Worm (Caenorhabditis elegans) whole organism, L2 larva: ENCODE results near the gene nhr-70.

Source experiments
- C34F6.9 ChIP-seq: fragments of 150-350 bp; optimal IDR thresholded peaks from 2 replicates; lab custom pipeline; 2014; ENCODE audit warnings: missing biosample characterization, missing genetic modification characterization
- F13H6.1 ChIP-seq: sonication (generic microtip); optimal IDR thresholded peaks from 2 replicates; lab custom pipeline; 2016; ENCODE audit warnings: missing genetic modification characterization, missing compliant biosample characterization
- Y55F3AM.14 ChIP-seq: fragments of 200-800 bp; sonication (Bioruptor generic); optimal IDR thresholded peaks from 2 replicates; lab custom pipeline; 2018; ENCODE audit warnings: mild to moderate bottlenecking, missing genetic modification characterization, missing compliant biosample characterization
- ZK546.5 ChIP-seq: sonication (generic microtip); optimal IDR thresholded peaks from 2 replicates; lab custom pipeline; 2017; ENCODE audit warnings: missing biosample characterization, missing genetic modification characterization
- alr-1 ChIP-seq: fragments of 150-350 bp; optimal IDR thresholded peaks from 2 replicates; lab custom pipeline; 2014; ENCODE audit warnings: missing biosample characterization, missing genetic modification characterization
- ama-1 ChIP-seq: fragments of 150-350 bp; optimal IDR thresholded peaks from 2 replicates; lab custom pipeline; 2018; ENCODE audit warnings: inconsistent platforms
- blmp-1 ChIP-seq: sonication (generic microtip); optimal IDR thresholded peaks from 2 replicates; lab custom pipeline; 2017; ENCODE audit warnings: missing genetic modification characterization, mild to moderate bottlenecking, missing compliant biosample characterization, antibody characterized with exemption, moderate library complexity; ENCODE audit not compliant: insufficient read depth
- ceh-16 ChIP-seq: fragments of 150-350 bp; optimal IDR thresholded peaks from 2 replicates; lab custom pipeline; 2014; ENCODE audit warnings: missing biosample characterization, missing genetic modification characterization
- crh-2 ChIP-seq: sonication (generic microtip); optimal IDR thresholded peaks from 2 replicates; lab custom pipeline; 2017; ENCODE audit warnings: missing biosample characterization, missing genetic modification characterization
- dmd-4 ChIP-seq: sonication (generic microtip); optimal IDR thresholded peaks from 2 replicates; lab custom pipeline; 2017; ENCODE audit warnings: missing biosample characterization, missing genetic modification characterization
- egl-27 ChIP-seq: sonication (generic microtip); optimal IDR thresholded peaks from 3 replicates; lab custom pipeline; 2017; ENCODE audit warnings: missing biosample characterization, missing genetic modification reagents, missing genetic modification characterization
- elt-1 ChIP-seq: fragments of 150-350 bp; optimal IDR thresholded peaks from 2 replicates; lab custom pipeline; 2014; ENCODE audit warnings: missing biosample characterization, missing genetic modification characterization
- elt-3 ChIP-seq: sonication (generic microtip); optimal IDR thresholded peaks from 2 replicates; lab custom pipeline; 2017; ENCODE audit warnings: missing biosample characterization, missing genetic modification characterization
- fos-1 ChIP-seq: fragments of 150-350 bp; optimal IDR thresholded peaks from 2 replicates; lab custom pipeline; 2014; ENCODE audit warnings: missing biosample characterization, missing genetic modification characterization
- gmeb-1 ChIP-seq: fragments of 150-350 bp; optimal IDR thresholded peaks from 2 replicates; lab custom pipeline; 2014; ENCODE audit warnings: missing biosample characterization, missing genetic modification characterization
- lin-13 ChIP-seq: fragments of 150-350 bp; optimal IDR thresholded peaks from 2 replicates; lab custom pipeline; 2014; ENCODE audit warnings: missing biosample characterization, missing genetic modification reagents, missing genetic modification characterization
- lin-39 ChIP-seq: fragments of 150-350 bp; optimal IDR thresholded peaks from 2 replicates; lab custom pipeline; 2014; ENCODE audit warnings: missing biosample characterization, missing genetic modification reagents, missing genetic modification characterization
- lsy-2 ChIP-seq, 2 experiments: fragments of 150-350 bp in 1 of 2; sonication (generic microtip) in 1 of 2; optimal IDR thresholded peaks; 2 replicates each; lab custom pipeline; 2014 to 2017; ENCODE audit warnings: missing biosample characterization in 2 of 2, missing genetic modification characterization in 2 of 2
- mab-5 ChIP-seq: fragments of 150-350 bp; optimal IDR thresholded peaks from 2 replicates; lab custom pipeline; 2014; ENCODE audit warnings: missing biosample characterization, missing genetic modification characterization
- mbf-1 ChIP-seq: sonication (generic microtip); optimal IDR thresholded peaks from 2 replicates; lab custom pipeline; 2017; ENCODE audit warnings: missing biosample characterization, missing genetic modification characterization
- mdl-1 ChIP-seq, 2 experiments: fragments of 150-350 bp in 1 of 2; sonication (generic microtip) in 1 of 2; optimal IDR thresholded peaks; 2 replicates each; lab custom pipeline; 2017; ENCODE audit warnings: missing biosample characterization in 2 of 2, missing genetic modification characterization in 2 of 2
- nhr-10 ChIP-seq: sonication (generic microtip); optimal IDR thresholded peaks from 2 replicates; lab custom pipeline; 2017; ENCODE audit warnings: missing biosample characterization, missing genetic modification characterization
- nhr-11 ChIP-seq: fragments of 150-350 bp; optimal IDR thresholded peaks from 2 replicates; lab custom pipeline; 2014; ENCODE audit warnings: missing biosample characterization, missing genetic modification characterization
- nhr-12 ChIP-seq: fragments of 150-350 bp; optimal IDR thresholded peaks from 2 replicates; lab custom pipeline; 2014; ENCODE audit warnings: missing biosample characterization, missing genetic modification characterization
- nhr-129 ChIP-seq: fragments of 150-350 bp; optimal IDR thresholded peaks from 2 replicates; lab custom pipeline; 2014; ENCODE audit warnings: missing biosample characterization, missing genetic modification characterization
- nhr-21 ChIP-seq: fragments of 150-350 bp; optimal IDR thresholded peaks from 2 replicates; lab custom pipeline; 2014; ENCODE audit warnings: missing biosample characterization, missing genetic modification characterization
- nhr-23 ChIP-seq: fragments of 150-350 bp; optimal IDR thresholded peaks from 2 replicates; lab custom pipeline; 2014; ENCODE audit warnings: missing biosample characterization, missing genetic modification reagents, missing genetic modification characterization
- nhr-237 ChIP-seq: fragments of 150-350 bp; optimal IDR thresholded peaks from 2 replicates; lab custom pipeline; 2014; ENCODE audit warnings: missing biosample characterization, missing genetic modification characterization
- nhr-25 ChIP-seq: fragments of 150-350 bp; sonication (generic microtip); optimal IDR thresholded peaks from 3 replicates; lab custom pipeline; 2014; ENCODE audit warnings: missing biosample characterization, missing genetic modification characterization
- nhr-77 ChIP-seq: fragments of 150-350 bp; optimal IDR thresholded peaks from 2 replicates; lab custom pipeline; 2014; ENCODE audit warnings: missing biosample characterization, missing genetic modification characterization
- sem-4 ChIP-seq: fragments of 150-350 bp; optimal IDR thresholded peaks from 2 replicates; lab custom pipeline; 2014; ENCODE audit warnings: missing biosample characterization, missing genetic modification reagents, missing genetic modification characterization
- skn-1 ChIP-seq: sonication (generic microtip); optimal IDR thresholded peaks from 2 replicates; lab custom pipeline; 2017; ENCODE audit warnings: missing biosample characterization, missing genetic modification characterization
- sma-3 ChIP-seq: sonication (generic microtip); optimal IDR thresholded peaks from 2 replicates; lab custom pipeline; 2016; ENCODE audit warnings: missing genetic modification reagents, missing genetic modification characterization, missing compliant biosample characterization
- sma-9 ChIP-seq, 2 experiments: fragments of 150-350 bp in 1 of 2; sonication (generic microtip) in 1 of 2; optimal IDR thresholded peaks; 2 replicates each; lab custom pipeline; 2014 to 2016; ENCODE audit warnings: missing genetic modification characterization in 2 of 2, mild to moderate bottlenecking in 1 of 2, missing biosample characterization in 1 of 2, missing compliant biosample characterization in 1 of 2, missing genetic modification reagents in 1 of 2, moderate library complexity in 1 of 2
- snpc-4 ChIP-seq: fragments of 150-350 bp; optimal IDR thresholded peaks from 2 replicates; lab custom pipeline; 2014; ENCODE audit warnings: missing biosample characterization, missing genetic modification characterization
- unc-55 ChIP-seq: fragments of 150-350 bp; sonication (generic microtip); optimal IDR thresholded peaks from 3 replicates; lab custom pipeline; 2014; ENCODE audit warnings: missing biosample characterization, missing genetic modification reagents, missing genetic modification characterization
- unc-62 ChIP-seq: fragments of 150-350 bp; optimal IDR thresholded peaks from 2 replicates; lab custom pipeline; 2014; ENCODE audit warnings: missing biosample characterization, missing genetic modification reagents, missing genetic modification characterization
- zag-1 ChIP-seq: fragments of 150-350 bp; optimal IDR thresholded peaks from 2 replicates; lab custom pipeline; 2014; ENCODE audit warnings: missing biosample characterization, missing genetic modification characterization
- ztf-11 ChIP-seq: sonication (generic microtip); optimal IDR thresholded peaks from 2 replicates; lab custom pipeline; 2017; ENCODE audit warnings: missing biosample characterization, missing genetic modification characterization

Gene nhr-70

DNA sequence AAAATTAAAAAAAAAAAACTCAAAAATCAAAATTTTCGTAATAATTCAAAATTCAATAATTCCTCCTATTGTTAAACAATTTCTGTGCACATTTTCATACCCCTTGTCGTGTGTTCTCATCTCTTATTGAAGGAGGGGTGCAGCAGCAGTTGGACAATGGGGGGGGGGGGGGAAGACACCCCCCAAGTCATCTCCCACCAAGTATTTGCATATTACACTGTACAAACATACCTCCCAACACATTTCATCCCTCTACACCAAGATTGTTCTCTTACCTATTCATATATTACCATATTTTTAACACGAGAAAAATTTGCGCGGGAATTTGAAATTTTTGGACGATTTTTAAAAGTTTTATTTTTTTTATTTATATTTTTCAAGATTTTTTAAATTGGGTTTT is 20.1 kb upstream of the nhr-70 start:
- TF ChIP-seq blmp-1 (tag; lab: Kevin White, UChicago): no peak
- TF ChIP-seq nhr-77 (tag; lab: Kevin White, UChicago): no peak
- no peak for TF ChIP-seq ama-1 (lab: Kevin White, UChicago)
- no peak for TF ChIP-seq elt-3 (tag; lab: Kevin White, UChicago)
- no peak for TF ChIP-seq nhr-25 (tag; lab: Kevin White, UChicago)
- no peak for TF ChIP-seq unc-55 (GFP tag; lab: Kevin White, UChicago)
- no peak for TF ChIP-seq mbf-1
- no peak for TF ChIP-seq zag-1
- no peak for TF ChIP-seq ztf-11 (tag; lab: Kevin White, UChicago)
- TF ChIP-seq nhr-23 (tag; lab: Kevin White, UChicago): no peak
- TF ChIP-seq nhr-11 (tag; lab: Kevin White, UChicago): no peak
- no peak for TF ChIP-seq nhr-21
- no peak for TF ChIP-seq dmd-4 (tag; lab: Kevin White, UChicago)

DNA sequence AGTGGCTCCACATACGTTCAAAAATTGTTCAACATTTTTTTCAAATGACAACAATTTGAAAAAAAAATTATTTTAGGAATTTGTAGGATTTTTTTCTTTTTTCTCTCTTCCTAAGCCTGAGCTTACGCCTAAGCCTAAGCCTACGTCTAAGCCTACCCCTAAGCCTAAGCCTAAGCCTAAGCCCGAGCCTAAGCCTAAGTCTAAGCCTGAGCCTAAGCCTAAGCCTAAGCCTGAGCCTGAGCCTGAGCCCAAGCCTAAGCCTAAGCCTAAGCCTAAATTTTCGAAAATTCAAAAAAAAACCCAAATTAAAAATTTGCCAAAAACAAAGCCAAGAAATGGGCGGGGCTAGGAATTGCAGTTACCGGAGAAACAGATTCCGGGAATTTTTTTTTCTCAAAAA is 18.6 kb upstream of the nhr-70 start:
- TF ChIP-seq mdl-1 (tag; optimal IDR thresholded peaks at IDR 0.05; lab: Kevin White, UChicago): no peak
- no peak for TF ChIP-seq lsy-2 (tag; optimal IDR thresholded peaks at IDR 0.05; lab: Kevin White, UChicago)
- no peak for TF ChIP-seq Y55F3AM.14 (GFP tag; lab: Kevin White, UChicago)

DNA sequence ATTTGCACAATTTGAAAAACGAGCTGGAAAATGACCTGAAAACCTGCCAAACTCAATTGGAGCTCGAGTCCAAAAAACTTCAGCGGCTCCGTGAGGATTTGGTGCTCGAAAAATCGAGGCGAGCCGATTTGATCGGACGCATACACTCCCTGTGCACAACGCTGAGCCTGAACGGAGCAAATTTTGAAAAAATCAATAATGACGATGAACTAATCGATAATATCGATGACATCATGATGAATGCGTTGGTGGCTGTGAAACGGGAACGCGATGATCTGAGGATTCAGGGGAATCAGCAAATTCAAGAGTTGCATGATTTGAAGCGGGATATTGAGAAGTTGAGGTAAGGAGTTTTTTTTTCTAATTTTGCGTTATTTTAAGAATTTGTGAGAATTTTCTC is 10.9 kb upstream of the nhr-70 start:
- TF ChIP-seq crh-2 (tag; lab: Kevin White, UChicago) (no peak), sma-9 (GFP tag; optimal IDR thresholded peaks at IDR 0.05; lab: Kevin White, UChicago) (no peak), sma-9 (tag; optimal IDR thresholded peaks at IDR 0.05; lab: Kevin White, UChicago) (no peak), mab-5 (tag; lab: Kevin White, UChicago) (no peak), zag-1 (no peak), Y55F3AM.14 (GFP tag; lab: Kevin White, UChicago) (no peak), lin-13 (no peak), elt-1 (tag; lab: Kevin White, UChicago) (no peak), nhr-11 (tag; lab: Kevin White, UChicago) (no peak), skn-1 (tag; lab: Kevin White, UChicago) (no peak), ceh-16 (no peak), ztf-11 (tag; lab: Kevin White, UChicago) (no peak), nhr-12 (no peak)

DNA sequence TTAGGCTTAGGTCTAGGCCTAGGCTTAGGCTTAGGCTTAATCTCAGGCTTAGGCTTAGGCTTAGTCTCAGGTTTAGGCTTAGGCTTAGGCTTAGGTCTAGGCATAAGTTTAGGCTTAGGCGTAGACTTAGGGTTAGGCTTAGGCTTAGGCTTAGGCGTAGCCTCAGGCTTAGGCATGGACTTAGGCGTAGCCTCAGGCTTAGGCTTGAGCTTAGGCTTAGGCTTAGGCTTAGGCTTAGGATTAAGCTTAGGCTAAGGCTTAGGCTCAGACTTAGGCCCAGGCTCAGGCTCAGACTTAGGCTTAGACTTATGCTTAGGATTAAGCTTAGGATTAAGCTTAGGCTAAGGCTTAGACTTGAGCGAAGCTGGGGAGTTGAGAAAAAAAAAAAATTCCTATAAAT is 3.2 kb upstream of the nhr-70 start:
- TF ChIP-seq nhr-237 (tag; lab: Kevin White, UChicago): no peak
- no peak for TF ChIP-seq C34F6.9 (tag; lab: Kevin White, UChicago)
- TF ChIP-seq nhr-11 (tag; lab: Kevin White, UChicago): no peak
- no peak for TF ChIP-seq ztf-11 (tag; lab: Kevin White, UChicago)
- TF ChIP-seq F13H6.1: no peak
- no peak for TF ChIP-seq nhr-77 (tag; lab: Kevin White, UChicago)
- no peak for TF ChIP-seq elt-3 (tag; lab: Kevin White, UChicago)
- no peak for TF ChIP-seq dmd-4 (tag; lab: Kevin White, UChicago)
- TF ChIP-seq ZK546.5 (tag; lab: Kevin White, UChicago): no peak
- TF ChIP-seq ceh-16: no peak
- TF ChIP-seq nhr-10 (tag; lab: Kevin White, UChicago): no peak
- TF ChIP-seq unc-62 (GFP tag; lab: Kevin White, UChicago): no peak

DNA sequence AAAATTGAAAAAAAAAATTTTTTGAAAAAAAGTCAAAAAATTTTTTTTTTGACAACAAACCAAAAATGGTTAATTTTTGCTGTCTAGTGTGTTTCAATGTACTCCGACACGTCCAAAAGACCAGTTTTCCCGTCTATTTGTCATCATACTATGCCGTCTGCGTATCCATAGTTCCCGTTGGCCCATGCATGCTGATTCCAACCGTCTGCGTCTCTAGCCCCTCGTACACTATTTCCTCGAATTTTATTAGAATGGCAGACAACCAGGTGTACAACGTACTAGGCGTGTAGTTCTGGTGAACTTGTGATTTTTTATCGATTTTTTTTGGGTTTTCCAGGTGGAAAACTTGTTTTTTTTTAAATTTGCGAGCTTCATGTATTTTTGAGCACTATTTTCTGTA is 1.9 kb upstream of the nhr-70 start:
- peak; percentile 54 for TF ChIP-seq C34F6.9 (tag; lab: Kevin White, UChicago)
- peak; percentile 50 for TF ChIP-seq snpc-4 (tag; lab: Kevin White, UChicago)
- peak in 1 of 2 experiments; percentile 35 for TF ChIP-seq mdl-1 (tag; optimal IDR thresholded peaks at IDR 0.05; lab: Kevin White, UChicago)
- peak; percentile 66 for TF ChIP-seq F13H6.1
- no peak for TF ChIP-seq dmd-4 (tag; lab: Kevin White, UChicago)
- no peak for TF ChIP-seq sem-4 (tag; lab: Kevin White, UChicago)
- TF ChIP-seq unc-62 (GFP tag; lab: Kevin White, UChicago): no peak
- TF ChIP-seq fos-1 (tag; lab: Kevin White, UChicago): peak; percentile 83
- peak; percentile 70 for TF ChIP-seq crh-2 (tag; lab: Kevin White, UChicago)
- peak; percentile 73 for TF ChIP-seq nhr-25 (tag; lab: Kevin White, UChicago)
- TF ChIP-seq skn-1 (tag; lab: Kevin White, UChicago): peak; percentile 97
- TF ChIP-seq egl-27 (tag; lab: Kevin White, UChicago): peak; percentile 51
- TF ChIP-seq sma-3 (GFP tag; lab: Kevin White, UChicago): peak; percentile 62
- no peak for TF ChIP-seq alr-1
- peak; percentile 64 for TF ChIP-seq gmeb-1 (tag; lab: Kevin White, UChicago)
- no peak for TF ChIP-seq lin-39 (tag; lab: Kevin White, UChicago)
- TF ChIP-seq lsy-2 (tag; optimal IDR thresholded peaks at IDR 0.05; lab: Kevin White, UChicago): peak in 1 of 2 experiments; percentile 53
- TF ChIP-seq lin-13: peak; percentile 21
- TF ChIP-seq nhr-129 (tag; lab: Kevin White, UChicago): peak; percentile 77
- peak; percentile 57 for TF ChIP-seq nhr-21
- TF ChIP-seq blmp-1 (tag; lab: Kevin White, UChicago): peak; percentile 4
